Worm (Caenorhabditis elegans) whole organism, early embryonic: ENCODE data around the gene T05C1.1.

Source experiments
- B0310.2 ChIP-seq: sonication (generic microtip); optimal IDR thresholded peaks from 2 replicates; lab custom pipeline; 2016; ENCODE audit warnings: mild to moderate bottlenecking, missing genetic modification characterization, missing compliant biosample characterization
- ama-1 ChIP-seq: fragments of 150-350 bp; optimal IDR thresholded peaks from 2 replicates; lab custom pipeline; 2014
- ceh-13 ChIP-seq: fragments of 200-800 bp; sonication (Bioruptor generic); optimal IDR thresholded peaks from 2 replicates; lab custom pipeline; 2018; ENCODE audit warnings: mild to moderate bottlenecking, missing genetic modification characterization, missing compliant biosample characterization
- ceh-36 ChIP-seq: sonication (generic microtip); optimal IDR thresholded peaks from 2 replicates; lab custom pipeline; 2016; ENCODE audit warnings: missing genetic modification characterization, inconsistent platforms, missing compliant biosample characterization
- flt-1 ChIP-seq: fragments of 200-800 bp; sonication (Bioruptor generic); IDR thresholded peaks from 2 replicates; pipeline ENCODE4 v1.3.6; 2022; ENCODE audit warnings: missing genetic modification characterization, missing compliant biosample characterization
- scrt-1 ChIP-seq: fragments of 200-800 bp; sonication (Bioruptor generic); IDR thresholded peaks from 2 replicates; pipeline ENCODE4 v1.3.6; 2022; ENCODE audit warnings: missing genetic modification characterization, missing compliant biosample characterization
- tbx-37 ChIP-seq: fragments of 200-800 bp; sonication (Bioruptor generic); conservative IDR thresholded peaks from 2 replicates; pipeline ENCODE4 v1.3.6; 2022; ENCODE audit warnings: missing genetic modification reagents, missing genetic modification characterization, missing compliant biosample characterization

DNA sequence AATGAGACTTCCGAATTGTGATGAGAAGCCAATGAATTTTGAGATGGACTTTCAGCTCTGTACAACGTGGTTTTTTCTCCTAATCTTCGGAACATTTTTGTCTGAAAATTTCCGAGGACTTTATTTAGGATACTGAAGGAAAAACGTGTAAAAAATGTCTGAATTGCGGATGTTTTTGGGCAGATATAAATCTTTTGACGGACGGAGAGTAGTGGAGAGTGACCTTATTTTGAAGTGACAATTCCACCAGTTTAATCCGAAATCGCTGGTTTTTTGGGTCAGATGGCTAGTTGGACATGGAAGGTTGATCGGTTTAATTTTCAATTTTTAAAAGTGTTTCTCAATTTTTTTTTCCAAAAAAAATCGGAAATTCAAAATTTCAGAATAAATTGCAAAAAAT, 10.9 kb downstream of the T05C1.1 start, which contains the start of gene T05C1.3:
- TF ChIP-seq B0310.2 (tag; lab: Kevin White, UChicago): no peak
- TF ChIP-seq ama-1 (lab: Kevin White, UChicago): no peak
- no peak for TF ChIP-seq flt-1 (GFP tag; lab: Robert Waterston, UW)
- no peak for TF ChIP-seq scrt-1
- TF ChIP-seq ceh-13: no peak
- no peak for TF ChIP-seq ceh-36
- no peak for TF ChIP-seq tbx-37
